Fruit fly (Drosophila melanogaster): ENCODE results near the gene PIG-P.

The PIG-P gene

dm6 chr3R:26098502-26099210, 40.6 kb upstream of the PIG-P start, which contains the start of gene dysf (continued):
- TF ChIP-seq CG32006 (GFP tag; optimal IDR thresholded peaks at IDR 0.05): peak; percentile 90
- peak; percentile 34 for TF ChIP-seq Hr4 (GFP tag; optimal IDR thresholded peaks at IDR 0.05)
- TF ChIP-seq CG8319 (GFP tag; optimal IDR thresholded peaks at IDR 0.05): peak; percentile 57
- peak; percentile 44; the same call in 2 of the 3 replicates for TF ChIP-seq eg (GFP tag; IDR thresholded peaks at IDR 0.05)
- peak; percentile 37 for TF ChIP-seq CG16779 (tag; optimal IDR thresholded peaks at IDR 0.05)
- TF ChIP-seq CG8632 (GFP tag; optimal IDR thresholded peaks at IDR 0.05): peak; percentile 82
- TF ChIP-seq CG1621 (tag; optimal IDR thresholded peaks at IDR 0.05): peak; percentile 31
- TF ChIP-seq Lpt (GFP tag; optimal IDR thresholded peaks at IDR 0.05): peak; percentile 61
- peak in 1 of 2 experiments; percentile 77 for TF ChIP-seq salr (GFP tag; optimal IDR thresholded peaks at IDR 0.05)

- TF ChIP-seq CG3919 (GFP tag; optimal IDR thresholded peaks at IDR 0.05): peak; percentile 72
- no peak for TF ChIP-seq Smox (GFP tag; optimal IDR thresholded peaks at IDR 0.05)
- no peak for TF ChIP-seq Lpt (GFP tag; optimal IDR thresholded peaks at IDR 0.05)
Observed at dm6 chr3R:26096192-26096591, 38.2 kb upstream of the PIG-P start.

- no peak for TF ChIP-seq CG6163 (GFP tag; IDR thresholded peaks at IDR 0.05)
- no peak for TF ChIP-seq eg (GFP tag; IDR thresholded peaks at IDR 0.05)
- peak; percentile 51 for TF ChIP-seq svp (GFP tag)
- no peak for TF ChIP-seq CG7368 (GFP tag; optimal IDR thresholded peaks at IDR 0.05)
- TF ChIP-seq CG3919 (GFP tag; optimal IDR thresholded peaks at IDR 0.05): no peak
- TF ChIP-seq CG3032 (tag; optimal IDR thresholded peaks at IDR 0.05): no peak
- TF ChIP-seq Eip78C (GFP tag): peak; percentile 53
Observed at dm6 chr3R:26095551-26095950, 37.5 kb upstream of the PIG-P start.

- TF ChIP-seq fkh (GFP tag; optimal IDR thresholded peaks at IDR 0.05) (no peak), CG8319 (GFP tag; optimal IDR thresholded peaks at IDR 0.05) (peak; percentile 52), fd85E (GFP tag; optimal IDR thresholded peaks at IDR 0.05) (no peak), Hr38 (GFP tag; optimal IDR thresholded peaks at IDR 0.05) (no peak), esn (GFP tag; optimal IDR thresholded peaks at IDR 0.05) (peak; percentile 83), CG6276 (GFP tag; optimal IDR thresholded peaks at IDR 0.05) (peak; percentile 53), Sox15 (GFP tag; optimal IDR thresholded peaks at IDR 0.05) (peak; percentile 19), lz (GFP tag; optimal IDR thresholded peaks at IDR 0.05) (peak; percentile 78), CG11762 (GFP tag; optimal IDR thresholded peaks at IDR 0.05; ENCODE audit: insufficient read depth) (peak; percentile 61), dac (GFP tag; optimal IDR thresholded peaks at IDR 0.05) (peak; percentile 19), CG11902 (GFP tag; optimal IDR thresholded peaks at IDR 0.05) (peak; percentile 35), CG11294 (GFP tag; IDR thresholded peaks at IDR 0.05) (no peak), acj6 (GFP tag; optimal IDR thresholded peaks at IDR 0.05) (peak; percentile 81), dsx (GFP tag; optimal IDR thresholded peaks at IDR 0.05; ENCODE audit: poor library complexity, severe bottlenecking) (peak; percentile 79), CG10669 (GFP tag; optimal IDR thresholded peaks at IDR 0.05) (peak; percentile 73), eg (GFP tag; IDR thresholded peaks at IDR 0.05) (peak; percentile 78), cyc (GFP tag; optimal IDR thresholded peaks at IDR 0.05) (peak; percentile 73), Ets96B (tag; optimal IDR thresholded peaks at IDR 0.05) (peak; percentile 76), CG4318 (GFP tag; optimal IDR thresholded peaks at IDR 0.05) (peak; percentile 10), Smox (GFP tag; optimal IDR thresholded peaks at IDR 0.05) (peak; percentile 75), CG6792 (GFP tag; optimal IDR thresholded peaks at IDR 0.05) (peak; percentile 73), Eip75B (GFP tag; optimal IDR thresholded peaks at IDR 0.05) (peak; percentile 81), CG15336 (GFP tag; IDR thresholded peaks at IDR 0.05) (peak; percentile 80), fd59A (GFP tag; optimal IDR thresholded peaks at IDR 0.05) (peak; percentile 27), CG8632 (GFP tag; optimal IDR thresholded peaks at IDR 0.05) (peak; percentile 60), Hr39 (GFP tag; optimal IDR thresholded peaks at IDR 0.05) (peak; percentile 62), CG6163 (GFP tag; IDR thresholded peaks at IDR 0.05) (peak; percentile 86), CG10631 (GFP tag; optimal IDR thresholded peaks at IDR 0.05) (peak; percentile 77), Hr4 (GFP tag; optimal IDR thresholded peaks at IDR 0.05) (peak; percentile 64), Sox102F (GFP tag; optimal IDR thresholded peaks at IDR 0.05) (peak; percentile 80), net (GFP tag; optimal IDR thresholded peaks at IDR 0.05) (peak; percentile 55), ss (GFP tag; optimal IDR thresholded peaks at IDR 0.05) (peak; percentile 74 to 96), svp (GFP tag) (peak; percentile 90), Sox14 (GFP tag; optimal IDR thresholded peaks at IDR 0.05) (peak; percentile 58), Eip78C (GFP tag) (peak; percentile 94)
Observed at dm6 chr3R:26081380-26081991, 23.5 kb upstream of the PIG-P start.
